Worm (Caenorhabditis elegans) whole organism, L4 larva: ENCODE data around the gene rbm-28.
A peak's percentile ranks its signal among the peaks of the same experiment; 100 is the strongest.

Experiments used
- F26F4.8 ChIP-seq: fragments of 200-800 bp; sonication (Bioruptor generic); conservative IDR thresholded peaks from 2 replicates; pipeline ENCODE4 v1.3.6; 2022; ENCODE audit warnings: missing genetic modification characterization, missing compliant biosample characterization
- F44E2.7 ChIP-seq: fragments of 200-800 bp; sonication (Bioruptor generic); IDR thresholded peaks from 2 replicates; pipeline ENCODE4 v2.1.2; 2022; ENCODE audit warnings: missing genetic modification characterization, missing compliant biosample characterization
- T26A8.4 ChIP-seq: fragments of 200-800 bp; sonication (Bioruptor generic); IDR thresholded peaks from 2 replicates; pipeline ENCODE4 v1.3.6; 2022; ENCODE audit warnings: missing genetic modification characterization, missing compliant biosample characterization
- ZK337.2 ChIP-seq: fragments of 200-800 bp; sonication (Bioruptor generic); IDR thresholded peaks from 2 replicates; pipeline ENCODE4 v1.3.6; 2022; ENCODE audit warnings: missing genetic modification reagents, missing genetic modification characterization, missing compliant biosample characterization
- aha-1 ChIP-seq: fragments of 150-350 bp; peaks from one replicate; lab custom pipeline; 2014; ENCODE audit warnings: missing biosample characterization, missing genetic modification characterization
- aly-2 ChIP-seq: sonication (generic microtip); optimal IDR thresholded peaks from 2 replicates; lab custom pipeline; 2018; ENCODE audit warnings: missing biosample characterization, missing genetic modification characterization
- ama-1 ChIP-seq: fragments of 150-350 bp; optimal IDR thresholded peaks from 2 replicates; lab custom pipeline; 2014; ENCODE audit warnings: inconsistent platforms, mixed read lengths
- arid-1 ChIP-seq: fragments of 200-800 bp; sonication (Bioruptor generic); conservative IDR thresholded peaks from 2 replicates; pipeline ENCODE4 v1.3.6; 2022; ENCODE audit warnings: missing genetic modification reagents, missing genetic modification characterization, missing compliant biosample characterization
- ceh-44 ChIP-seq: fragments of 200-800 bp; sonication (Bioruptor generic); IDR thresholded peaks from 2 replicates; pipeline ENCODE4 v1.3.6; 2022; ENCODE audit warnings: missing genetic modification reagents, missing genetic modification characterization, missing compliant biosample characterization
- ceh-62 ChIP-seq: sonication (generic microtip); optimal IDR thresholded peaks from 2 replicates; lab custom pipeline; 2017; ENCODE audit warnings: missing biosample characterization, missing genetic modification characterization
- cey-2 ChIP-seq: sonication (generic microtip); optimal IDR thresholded peaks from 3 replicates; lab custom pipeline; 2017; ENCODE audit warnings: missing genetic modification characterization, mild to moderate bottlenecking, missing compliant biosample characterization, antibody characterized with exemption, borderline replicate concordance; ENCODE audit not compliant: insufficient read depth
- daf-16 ChIP-seq, 3 experiments: sonication (generic microtip); optimal IDR thresholded peaks; 2 replicates each; lab custom pipeline; 2016 to 2017; ENCODE audit warnings: missing genetic modification characterization in 3 of 3, missing genetic modification reagents in 3 of 3, mild to moderate bottlenecking in 2 of 3, missing compliant biosample characterization in 2 of 3, missing biosample characterization in 1 of 3, moderate library complexity in 1 of 3
- dmd-6 ChIP-seq: fragments of 200-800 bp; sonication (Bioruptor generic); IDR thresholded peaks from 2 replicates; pipeline ENCODE4 v1.3.6; 2022; ENCODE audit warnings: missing genetic modification reagents, missing genetic modification characterization, missing compliant biosample characterization
- dmd-8 ChIP-seq: fragments of 200-800 bp; sonication (Bioruptor generic); IDR thresholded peaks from 2 replicates; pipeline ENCODE4 v1.3.6; 2022; ENCODE audit warnings: missing genetic modification characterization, missing compliant biosample characterization
- dve-1 ChIP-seq: sonication (generic microtip); optimal IDR thresholded peaks from 2 replicates; lab custom pipeline; 2017; ENCODE audit warnings: antibody characterized with exemption, mild to moderate bottlenecking, missing genetic modification characterization, missing compliant biosample characterization; ENCODE audit not compliant: insufficient read depth
- fkh-10 ChIP-seq: fragments of 150-350 bp; optimal IDR thresholded peaks from 2 replicates; lab custom pipeline; 2014; ENCODE audit warnings: missing biosample characterization, missing genetic modification reagents, missing genetic modification characterization
- fos-1 ChIP-seq: fragments of 150-350 bp; optimal IDR thresholded peaks from 2 replicates; lab custom pipeline; 2014; ENCODE audit warnings: missing biosample characterization, missing genetic modification characterization
- hlh-11 ChIP-seq: fragments of 200-800 bp; sonication (Bioruptor generic); optimal IDR thresholded peaks from 2 replicates; lab custom pipeline; 2018; ENCODE audit warnings: mild to moderate bottlenecking, missing genetic modification characterization, missing compliant biosample characterization
- hlh-30 ChIP-seq: sonication (generic microtip); optimal IDR thresholded peaks from 2 replicates; lab custom pipeline; 2017; ENCODE audit warnings: antibody characterized with exemption, mild to moderate bottlenecking, missing genetic modification characterization, missing compliant biosample characterization; ENCODE audit not compliant: insufficient read depth
- lim-7 ChIP-seq: fragments of 200-800 bp; sonication (Bioruptor generic); IDR thresholded peaks from 2 replicates; pipeline ENCODE4 v1.3.6; 2022; ENCODE audit warnings: missing genetic modification characterization, missing compliant biosample characterization
- lin-38 ChIP-seq: fragments of 200-800 bp; sonication (Bioruptor generic); IDR thresholded peaks from 2 replicates; pipeline ENCODE4 v1.3.6; 2022; ENCODE audit warnings: missing genetic modification reagents, missing genetic modification characterization, missing compliant biosample characterization
- lin-39 ChIP-seq: fragments of 150-350 bp; optimal IDR thresholded peaks from 2 replicates; lab custom pipeline; 2014; ENCODE audit warnings: missing biosample characterization, missing genetic modification reagents, missing genetic modification characterization
- lir-3 ChIP-seq: sonication (generic microtip); optimal IDR thresholded peaks from 2 replicates; lab custom pipeline; 2016; ENCODE audit warnings: mild to moderate bottlenecking, missing genetic modification characterization, missing compliant biosample characterization
- lsy-2 ChIP-seq, 2 experiments: fragments of 150-350 bp in 1 of 2; sonication (generic microtip) in 1 of 2; optimal IDR thresholded peaks; 2 replicates each; lab custom pipeline; 2014 to 2017; ENCODE audit warnings: missing biosample characterization in 2 of 2, missing genetic modification characterization in 2 of 2
- mep-1 ChIP-seq: fragments of 150-350 bp; sonication (generic microtip); optimal IDR thresholded peaks from 3 replicates; lab custom pipeline; 2014; ENCODE audit warnings: missing biosample characterization, missing genetic modification characterization
- mxl-2 ChIP-seq: fragments of 200-800 bp; sonication (Bioruptor generic); conservative IDR thresholded peaks from 2 replicates; pipeline ENCODE4 v1.3.6; 2022; ENCODE audit warnings: missing genetic modification reagents, missing genetic modification characterization, missing compliant biosample characterization
- mxl-3 ChIP-seq: fragments of 200-800 bp; sonication (Bioruptor generic); optimal IDR thresholded peaks from 2 replicates; lab custom pipeline; 2018; ENCODE audit warnings: mild to moderate bottlenecking, missing genetic modification characterization, missing compliant biosample characterization
- nhr-10 ChIP-seq: fragments of 150-350 bp; optimal IDR thresholded peaks from 2 replicates; lab custom pipeline; 2014; ENCODE audit warnings: missing biosample characterization, missing genetic modification characterization
- nhr-102 ChIP-seq: sonication (generic microtip); optimal IDR thresholded peaks from 2 replicates; lab custom pipeline; 2016; ENCODE audit warnings: mild to moderate bottlenecking, missing genetic modification characterization, moderate library complexity, missing compliant biosample characterization
- nhr-28 ChIP-seq: fragments of 150-350 bp; optimal IDR thresholded peaks from 2 replicates; lab custom pipeline; 2014; ENCODE audit warnings: missing biosample characterization, missing genetic modification characterization
- nhr-41 ChIP-seq: fragments of 200-800 bp; sonication (Bioruptor generic); IDR thresholded peaks from 2 replicates; pipeline ENCODE4 v1.3.6; 2022; ENCODE audit warnings: missing genetic modification reagents, missing genetic modification characterization, missing compliant biosample characterization
- nhr-42 ChIP-seq: fragments of 200-800 bp; sonication (Bioruptor generic); IDR thresholded peaks from 2 replicates; pipeline ENCODE4 v1.3.6; 2022; ENCODE audit warnings: missing genetic modification characterization, missing compliant biosample characterization
- nhr-77 ChIP-seq: fragments of 150-350 bp; optimal IDR thresholded peaks from 2 replicates; lab custom pipeline; 2014; ENCODE audit warnings: missing biosample characterization, missing genetic modification characterization
- pha-4 ChIP-seq, 2 experiments: fragments of 150-350 bp in 1 of 2; fragments of 200-800 bp in 1 of 2; sonication (Bioruptor generic) in 1 of 2; IDR thresholded peaks in 1 of 2; optimal IDR thresholded peaks in 1 of 2; 2 replicates each; pipeline versions ENCODE4 v1.3.6 to Lab custom; 2014 to 2022; ENCODE audit warnings: missing genetic modification characterization in 2 of 2, missing genetic modification reagents in 2 of 2, missing biosample characterization in 1 of 2, missing compliant biosample characterization in 1 of 2
- php-3 ChIP-seq: fragments of 200-800 bp; sonication (Bioruptor generic); IDR thresholded peaks from 2 replicates; pipeline ENCODE4 v1.3.6; 2022; ENCODE audit warnings: missing genetic modification reagents, missing genetic modification characterization, missing compliant biosample characterization
- pqm-1 ChIP-seq: sonication (generic microtip); optimal IDR thresholded peaks from 2 replicates; lab custom pipeline; 2017; ENCODE audit warnings: missing biosample characterization, missing genetic modification characterization
- rbr-2 ChIP-seq: sonication (generic microtip); optimal IDR thresholded peaks from 2 replicates; lab custom pipeline; 2016; ENCODE audit warnings: missing genotype, missing genetic modification characterization, missing compliant biosample characterization
- saeg-2 ChIP-seq: fragments of 200-800 bp; sonication (Bioruptor generic); IDR thresholded peaks from 2 replicates; pipeline ENCODE4 v1.3.6; 2022; ENCODE audit warnings: missing genetic modification reagents, missing genetic modification characterization, missing compliant biosample characterization
- set-16 ChIP-seq: fragments of 200-800 bp; sonication (Bioruptor generic); IDR thresholded peaks from 2 replicates; pipeline ENCODE4 v1.3.6; 2022; ENCODE audit warnings: missing genetic modification reagents, missing genetic modification characterization, missing compliant biosample characterization
- skn-1 ChIP-seq: fragments of 150-350 bp; optimal IDR thresholded peaks from 2 replicates; lab custom pipeline; 2014; ENCODE audit warnings: missing biosample characterization, missing genetic modification characterization
- spr-1 ChIP-seq: sonication (generic microtip); optimal IDR thresholded peaks from 2 replicates; lab custom pipeline; 2016; ENCODE audit warnings: mild to moderate bottlenecking, missing genetic modification characterization, missing compliant biosample characterization
- tag-97 ChIP-seq: fragments of 200-800 bp; sonication (Bioruptor generic); IDR thresholded peaks from 2 replicates; pipeline ENCODE4 v1.3.6; 2022; ENCODE audit warnings: missing genetic modification characterization, missing compliant biosample characterization
- unc-62 ChIP-seq, 3 experiments: fragments of 150-350 bp in 1 of 3; sonication (generic microtip); optimal IDR thresholded peaks in 2 of 3; peaks in 1 of 3; 1 replicate in 1 of 3; 2 replicates in 2 of 3; lab custom pipeline; 2014 to 2017; ENCODE audit warnings: missing biosample characterization in 3 of 3, missing genetic modification characterization in 3 of 3, missing genetic modification reagents in 3 of 3, missing genotype in 1 of 3
- zip-2 ChIP-seq: fragments of 150-350 bp; optimal IDR thresholded peaks from 2 replicates; lab custom pipeline; 2014; ENCODE audit warnings: missing biosample characterization, missing genetic modification characterization

rbm-28 gene

DNA sequence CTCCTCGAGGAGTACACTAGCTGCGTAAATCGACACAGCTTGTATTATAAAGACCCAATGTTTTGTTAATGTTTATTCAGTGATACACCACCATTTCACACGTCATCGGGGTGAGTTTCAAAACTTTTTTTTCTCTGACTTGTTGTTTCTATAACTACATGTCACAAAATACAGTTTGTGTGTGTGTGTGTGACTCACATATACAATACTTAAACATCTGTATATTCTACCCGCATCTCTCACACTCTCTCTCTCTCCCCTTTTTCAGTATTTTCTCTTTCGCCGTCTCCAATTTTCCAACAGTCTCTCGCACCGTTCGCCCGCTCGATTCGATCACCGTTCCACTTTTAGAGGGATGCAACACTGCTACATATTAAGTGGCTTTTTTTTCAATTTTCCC lies 45.6 kb upstream of the rbm-28 start (continued):
- TF ChIP-seq dmd-8 (GFP tag; lab: Robert Waterston, UW), result no peak

DNA sequence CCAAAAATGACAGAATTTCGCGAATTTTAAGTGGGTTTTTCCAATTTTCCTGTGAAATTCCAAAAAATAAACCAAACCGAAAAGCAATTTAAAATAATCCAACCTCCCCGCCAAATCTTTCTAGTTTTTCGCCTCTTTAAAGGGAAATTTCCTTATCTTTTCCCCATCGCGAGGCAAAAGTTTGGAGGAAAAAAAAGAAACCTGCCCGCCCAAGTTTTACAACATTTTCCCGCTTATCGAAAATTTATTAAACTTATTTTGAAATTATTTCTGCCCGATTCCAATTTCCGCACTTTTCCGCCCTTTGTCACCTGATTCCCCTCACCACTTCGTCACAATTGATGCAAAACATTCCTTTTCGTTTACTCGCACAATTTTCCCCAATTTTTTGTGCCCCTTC lies 44.8 kb upstream of the rbm-28 start, which contains the start of gene osta-3:
Gene osta-3 (plus strand): TSS at position 301 of the 400 bp plus-strand sequence.
- TF ChIP-seq lim-7 (GFP tag; lab: Robert Waterston, UW), result no peak
- no peak for TF ChIP-seq fkh-10 (GFP tag; lab: Kevin White, UChicago)
- no peak for TF ChIP-seq pha-4 (GFP tag; IDR thresholded peaks at IDR 0.05; lab: Robert Waterston, UW)
- peak; percentile 14 for TF ChIP-seq pha-4 (tag; optimal IDR thresholded peaks at IDR 0.05; lab: Kevin White, UChicago)

DNA sequence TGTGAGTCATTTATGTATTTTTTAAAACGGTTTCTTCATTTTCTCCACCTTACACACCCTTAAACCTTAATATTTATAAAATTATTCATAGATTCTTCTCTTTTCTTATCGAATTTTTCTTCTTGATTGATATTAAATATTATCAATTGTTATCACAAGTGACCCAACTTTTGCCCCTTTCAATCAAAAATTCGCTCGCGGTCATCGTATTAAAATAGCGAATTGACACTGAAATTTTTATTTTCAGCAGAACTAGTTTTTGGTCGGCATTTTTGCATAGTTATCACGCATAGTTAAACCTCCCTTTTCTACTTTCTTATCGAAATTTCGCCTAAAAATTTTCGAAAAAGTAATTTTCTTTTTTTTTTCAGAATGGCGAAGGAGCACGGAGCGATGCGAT lies 44.4 kb upstream of the rbm-28 start:
- TF ChIP-seq pqm-1 (peak; percentile 76), F44E2.7 (no peak), nhr-28 (tag; lab: Kevin White, UChicago) (peak; percentile 89), nhr-41 (peak; percentile 86; the same call in 1 of the 2 replicates), hlh-30 (tag; lab: Kevin White, UChicago) (no peak), fos-1 (tag; lab: Kevin White, UChicago) (no peak), ceh-62 (tag; lab: Kevin White, UChicago) (no peak), lin-38 (no peak), lin-39 (tag; lab: Kevin White, UChicago) (no peak), nhr-10 (tag; lab: Kevin White, UChicago) (no peak), lsy-2 (tag; optimal IDR thresholded peaks at IDR 0.05; lab: Kevin White, UChicago) (no peak), lir-3 (tag; lab: Kevin White, UChicago) (no peak), saeg-2 (GFP tag; lab: Robert Waterston, UW) (no peak), ceh-44 (GFP tag; lab: Robert Waterston, UW) (no peak), mxl-3 (no peak), php-3 (GFP tag; lab: Robert Waterston, UW) (peak; percentile 84), unc-62 (GFP tag; optimal IDR thresholded peaks at IDR 0.05 in 1 of 2; lab: Kevin White, UChicago) (no peak), unc-62 (tag; optimal IDR thresholded peaks at IDR 0.05; lab: Kevin White, UChicago) (no peak), mep-1 (tag; lab: Kevin White, UChicago) (no peak), nhr-102 (tag; lab: Kevin White, UChicago) (peak; percentile 11), set-16 (GFP tag; lab: Robert Waterston, UW) (no peak), mxl-2 (no peak), ama-1 (lab: Kevin White, UChicago) (no peak), F26F4.8 (GFP tag; lab: Robert Waterston, UW) (no peak), rbr-2 (tag; lab: Kevin White, UChicago) (no peak), spr-1 (tag; lab: Kevin White, UChicago) (no peak), daf-16 (GFP tag; optimal IDR thresholded peaks at IDR 0.05; lab: Kevin White, UChicago) (no peak), daf-16 (tag; optimal IDR thresholded peaks at IDR 0.05; lab: Kevin White, UChicago) (peak; percentile 70), hlh-11 (peak; percentile 73), zip-2 (no peak), dmd-8 (GFP tag; lab: Robert Waterston, UW) (no peak), aha-1 (tag; lab: Kevin White, UChicago) (no peak), dve-1 (peak; percentile 71), nhr-77 (peak; percentile 97), ZK337.2 (GFP tag; lab: Robert Waterston, UW) (no peak), T26A8.4 (GFP tag; lab: Robert Waterston, UW) (no peak), skn-1 (tag; lab: Kevin White, UChicago) (no peak), aly-2 (no peak), nhr-42 (GFP tag; lab: Robert Waterston, UW) (no peak), cey-2 (tag; lab: Kevin White, UChicago) (no peak), arid-1 (GFP tag; lab: Robert Waterston, UW) (no peak), dmd-6 (GFP tag; lab: Robert Waterston, UW) (peak; percentile 91), tag-97 (GFP tag; lab: Robert Waterston, UW) (no peak)
- TF ChIP-seq, all 104 proteins: peak for 10
